Worm (Caenorhabditis elegans): ENCODE data around the gene Y39B6A.41.

- TF ChIP-seq elt-4 (tag; optimal IDR thresholded peaks at IDR 0.05) = no peak
- no peak for TF ChIP-seq pha-2 (tag; optimal IDR thresholded peaks at IDR 0.05)
- no peak for TF ChIP-seq fax-1 (tag; optimal IDR thresholded peaks at IDR 0.05)
- TF ChIP-seq hlh-15 (tag; optimal IDR thresholded peaks at IDR 0.05) = no peak
- TF ChIP-seq mec-3 (tag; optimal IDR thresholded peaks at IDR 0.05; ENCODE audit: borderline replicate concordance) = no peak
- TF ChIP-seq unc-42 (tag; optimal IDR thresholded peaks at IDR 0.05) = no peak
- no peak for TF ChIP-seq ama-1 (optimal IDR thresholded peaks at IDR 0.05)
- no peak for TF ChIP-seq tbx-2 (tag; optimal IDR thresholded peaks at IDR 0.05)
- TF ChIP-seq K09A11.1 (tag; optimal IDR thresholded peaks at IDR 0.05; ENCODE audit: insufficient read depth) = no peak
These were observed 20.3 kb upstream of the Y39B6A.41 start, which contains the start of gene tgt-2 for ce11 chrV:18998045-18998444.
